ENCODE assay signal across 1 fruit fly cellular context in the genomic region with DNA sequence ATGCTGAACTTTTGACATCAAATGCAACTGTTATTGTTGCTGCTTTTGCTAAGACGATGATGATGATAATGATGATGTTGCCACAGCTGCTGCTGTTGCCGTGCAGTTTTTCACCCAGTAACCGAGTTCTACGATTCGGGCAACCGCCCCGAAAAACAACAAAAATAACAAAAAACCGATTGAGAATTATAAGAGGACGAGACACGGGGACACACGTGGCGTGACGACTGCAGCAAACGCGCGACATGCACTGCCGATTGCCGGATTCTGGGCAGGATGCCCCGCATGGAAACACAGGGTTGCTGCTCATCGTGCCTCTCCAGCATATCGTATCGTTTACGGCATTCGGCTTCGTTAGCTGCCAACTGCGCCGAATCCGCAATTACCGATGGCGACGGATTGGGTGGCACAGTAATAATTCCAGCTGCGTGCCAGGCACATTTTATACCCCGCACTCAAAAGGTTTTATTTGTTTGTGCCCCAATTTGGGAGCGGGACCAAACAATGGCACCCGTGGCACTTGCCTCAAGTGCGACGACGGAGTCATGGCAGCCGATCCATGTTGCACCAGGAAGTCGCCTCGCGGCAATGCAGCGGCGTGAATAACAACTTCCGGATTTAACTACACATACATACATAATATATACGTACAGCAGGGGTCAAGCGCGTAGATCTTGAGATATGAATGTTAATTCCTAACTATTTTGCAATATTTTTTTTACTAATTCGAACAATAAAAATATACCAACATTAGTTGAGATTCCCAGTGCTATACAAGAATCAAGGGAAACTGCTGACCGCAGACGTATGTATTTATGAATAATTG.
TF ChIP-seq lines count a peak whose summit lies in the region.

No protein-coding gene starts in this region.

TF ChIP-seq in whole organism, embryonic, 481 proteins besides CTCF, POLR2A, EP300 and RAD21 (continued from another document):
- TF ChIP-seq dysf (GFP tag; IDR thresholded peaks at IDR 0.05; lab: Robert Waterston, UW) (0 out of 3 replicates have a peak, but pooled peaks have one; percentile 14), Med (GFP tag; lab: Kevin White, UChicago) (peak; percentile 71), chm (GFP tag; IDR thresholded peaks at IDR 0.05; lab: Robert Waterston, UW) (0 out of 2 replicates have a peak, but pooled peaks have one; percentile 42), inv (GFP tag; IDR thresholded peaks at IDR 0.05; lab: Robert Waterston, UW; ENCODE audit: partially characterized antibody) (peak; percentile 12; the same call in 1 of the 2 replicates), Hr51 (GFP tag; optimal IDR thresholded peaks at IDR 0.05; lab: Kevin White, UChicago) (peak in 1 of 2 experiments; percentile 27), pho (GFP tag; optimal IDR thresholded peaks at IDR 0.05; lab: Kevin White, UChicago) (no peak), bsh (GFP tag; optimal IDR thresholded peaks at IDR 0.05; lab: Kevin White, UChicago) (peak; percentile 4 to 11), lab (GFP tag; optimal IDR thresholded peaks at IDR 0.05; lab: Kevin White, UChicago) (peak; percentile 16)
